Worm (Caenorhabditis elegans) whole organism, early embryonic: ENCODE results near the gene rike-1.
A peak's percentile ranks its signal among the peaks of the same experiment; 100 is the strongest.

Experiments used
- B0310.2 ChIP-seq: sonication (generic microtip); optimal IDR thresholded peaks from 2 replicates; lab custom pipeline; 2016; ENCODE audit warnings: mild to moderate bottlenecking, missing genetic modification characterization, missing compliant biosample characterization
- F13C5.2 ChIP-seq: sonication (generic microtip); optimal IDR thresholded peaks from 2 replicates; lab custom pipeline; 2017; ENCODE audit warnings: mild to moderate bottlenecking, missing genetic modification characterization, inconsistent platforms, missing compliant biosample characterization
- aly-1 ChIP-seq: sonication (generic microtip); optimal IDR thresholded peaks from 2 replicates; lab custom pipeline; 2016; ENCODE audit warnings: missing genetic modification characterization, missing compliant biosample characterization
- ama-1 ChIP-seq: fragments of 150-350 bp; optimal IDR thresholded peaks from 2 replicates; lab custom pipeline; 2014
- ceh-13 ChIP-seq: fragments of 200-800 bp; sonication (Bioruptor generic); optimal IDR thresholded peaks from 2 replicates; lab custom pipeline; 2018; ENCODE audit warnings: mild to moderate bottlenecking, missing genetic modification characterization, missing compliant biosample characterization
- ceh-36 ChIP-seq: sonication (generic microtip); optimal IDR thresholded peaks from 2 replicates; lab custom pipeline; 2016; ENCODE audit warnings: missing genetic modification characterization, inconsistent platforms, missing compliant biosample characterization
- ets-7 ChIP-seq: sonication (generic microtip); optimal IDR thresholded peaks from 2 replicates; lab custom pipeline; 2016; ENCODE audit warnings: missing genotype, missing genetic modification characterization, missing compliant biosample characterization
- flt-1 ChIP-seq: fragments of 200-800 bp; sonication (Bioruptor generic); IDR thresholded peaks from 2 replicates; pipeline ENCODE4 v1.3.6; 2022; ENCODE audit warnings: missing genetic modification characterization, missing compliant biosample characterization
- hmbx-1 ChIP-seq: sonication (generic microtip); optimal IDR thresholded peaks from 2 replicates; lab custom pipeline; 2016; ENCODE audit warnings: mild to moderate bottlenecking, missing genetic modification characterization, missing compliant biosample characterization
- hmg-4 ChIP-seq: fragments of 200-800 bp; sonication (Bioruptor generic); optimal IDR thresholded peaks from 2 replicates; lab custom pipeline; 2018; ENCODE audit warnings: mild to moderate bottlenecking, missing genetic modification characterization, missing compliant biosample characterization
- hnd-1 ChIP-seq: sonication (generic microtip); optimal IDR thresholded peaks from 2 replicates; lab custom pipeline; 2016; ENCODE audit warnings: missing genetic modification characterization, missing compliant biosample characterization
- pes-1 ChIP-seq: fragments of 200-800 bp; sonication (Bioruptor generic); IDR thresholded peaks from 2 replicates; pipeline ENCODE4 v1.3.6; 2022; ENCODE audit warnings: missing genetic modification reagents, missing genetic modification characterization, missing compliant biosample characterization
- scrt-1 ChIP-seq: fragments of 200-800 bp; sonication (Bioruptor generic); IDR thresholded peaks from 2 replicates; pipeline ENCODE4 v1.3.6; 2022; ENCODE audit warnings: missing genetic modification characterization, missing compliant biosample characterization
- sea-1 ChIP-seq: fragments of 200-800 bp; sonication (Bioruptor generic); conservative IDR thresholded peaks from 2 replicates; pipeline ENCODE4 v1.3.6; 2022; ENCODE audit warnings: missing genetic modification characterization, missing compliant biosample characterization
- tbx-11 ChIP-seq: fragments of 200-800 bp; sonication (Bioruptor generic); IDR thresholded peaks from 2 replicates; pipeline ENCODE4 v1.3.6; 2022; ENCODE audit warnings: missing genetic modification characterization, missing compliant biosample characterization
- tbx-37 ChIP-seq: fragments of 200-800 bp; sonication (Bioruptor generic); conservative IDR thresholded peaks from 2 replicates; pipeline ENCODE4 v1.3.6; 2022; ENCODE audit warnings: missing genetic modification reagents, missing genetic modification characterization, missing compliant biosample characterization
- tra-4 ChIP-seq: sonication (generic microtip); optimal IDR thresholded peaks from 2 replicates; lab custom pipeline; 2017; ENCODE audit warnings: missing genetic modification characterization, missing compliant biosample characterization

rike-1 gene

ce11 chrV:14500554-14500953, 45.1 kb downstream of the rike-1 start:
- TF ChIP-seq hmg-4 (GFP tag; lab: Kevin White, UChicago) (no peak), aly-1 (tag; lab: Kevin White, UChicago) (no peak), tra-4 (tag; lab: Kevin White, UChicago) (no peak), sea-1 (GFP tag; lab: Robert Waterston, UW) (no peak)

- no peak for TF ChIP-seq ceh-36 (tag; lab: Kevin White, UChicago)
- TF ChIP-seq aly-1 (tag; lab: Kevin White, UChicago), result no peak
- no peak for TF ChIP-seq sea-1 (GFP tag; lab: Robert Waterston, UW)
- TF ChIP-seq hmg-4 (GFP tag; lab: Kevin White, UChicago), result no peak
- TF ChIP-seq tbx-37 (GFP tag; lab: Robert Waterston, UW), result no peak
Measured at ce11 chrV:14499074-14499864, 46.4 kb downstream of the rike-1 start.

- TF ChIP-seq F13C5.2 (tag; lab: Kevin White, UChicago) (peak; percentile 13), B0310.2 (tag; lab: Kevin White, UChicago) (no peak), flt-1 (GFP tag; lab: Robert Waterston, UW) (peak; percentile 40; the same call in 1 of the 2 replicates), hmg-4 (GFP tag; lab: Kevin White, UChicago) (peak; percentile 80)
Measured at ce11 chrV:14498204-14498603, 47.5 kb downstream of the rike-1 start.

- TF ChIP-seq ceh-36 (tag; lab: Kevin White, UChicago), result no peak
- TF ChIP-seq hmbx-1 (tag; lab: Kevin White, UChicago), result no peak
- TF ChIP-seq tbx-37 (GFP tag; lab: Robert Waterston, UW), result no peak
- TF ChIP-seq hmg-4 (GFP tag; lab: Kevin White, UChicago), result no peak
- TF ChIP-seq aly-1 (tag; lab: Kevin White, UChicago), result no peak
- no peak for TF ChIP-seq tra-4 (tag; lab: Kevin White, UChicago)
- no peak for TF ChIP-seq hnd-1
- no peak for TF ChIP-seq B0310.2 (tag; lab: Kevin White, UChicago)
- no peak for TF ChIP-seq scrt-1
- TF ChIP-seq ets-7 (tag; lab: Kevin White, UChicago), result no peak
- TF ChIP-seq sea-1 (GFP tag; lab: Robert Waterston, UW), result no peak
- TF ChIP-seq tbx-11 (GFP tag; lab: Robert Waterston, UW), result no peak
- TF ChIP-seq F13C5.2 (tag; lab: Kevin White, UChicago), result no peak
- TF ChIP-seq pes-1 (GFP tag; lab: Robert Waterston, UW), result no peak
- no peak for TF ChIP-seq ceh-13 (GFP tag; lab: Kevin White, UChicago)
- TF ChIP-seq flt-1 (GFP tag; lab: Robert Waterston, UW), result no peak
- no peak for TF ChIP-seq ama-1 (lab: Kevin White, UChicago)
Measured at ce11 chrV:14496446-14496845, 49.2 kb downstream of the rike-1 start.

ce11 chrV:14495493-14495892, 50.2 kb downstream of the rike-1 start:
- TF ChIP-seq ets-7 (tag; lab: Kevin White, UChicago) (no peak), aly-1 (tag; lab: Kevin White, UChicago) (no peak), tbx-37 (GFP tag; lab: Robert Waterston, UW) (no peak), B0310.2 (tag; lab: Kevin White, UChicago) (no peak), hmg-4 (GFP tag; lab: Kevin White, UChicago) (no peak), hnd-1 (no peak), scrt-1 (no peak), flt-1 (GFP tag; lab: Robert Waterston, UW) (no peak), ceh-36 (tag; lab: Kevin White, UChicago) (no peak), tra-4 (tag; lab: Kevin White, UChicago) (no peak), ama-1 (lab: Kevin White, UChicago) (no peak), pes-1 (GFP tag; lab: Robert Waterston, UW) (no peak), ceh-13 (GFP tag; lab: Kevin White, UChicago) (no peak)

- no peak for TF ChIP-seq F13C5.2 (tag; lab: Kevin White, UChicago)
- no peak for TF ChIP-seq hmbx-1 (tag; lab: Kevin White, UChicago)
- no peak for TF ChIP-seq hmg-4 (GFP tag; lab: Kevin White, UChicago)
- TF ChIP-seq tbx-37 (GFP tag; lab: Robert Waterston, UW), result no peak
- no peak for TF ChIP-seq flt-1 (GFP tag; lab: Robert Waterston, UW)
- TF ChIP-seq B0310.2 (tag; lab: Kevin White, UChicago), result no peak
- TF ChIP-seq hnd-1, result no peak
- no peak for TF ChIP-seq sea-1 (GFP tag; lab: Robert Waterston, UW)
Measured at ce11 chrV:14493665-14494064, 52.0 kb downstream of the rike-1 start.
